Fruit fly (Drosophila melanogaster) whole organism, embryonic: ENCODE data around the gene CG32040.

Experiments used
- B-H1 ChIP-seq: fragments of 200-800 bp; sonication (Bioruptor generic); IDR thresholded peaks from 3 replicates; pipeline ENCODE4 v1.3.6; 2022; ENCODE audit warnings: missing biosample characterization, missing genetic modification characterization
- B-H2 ChIP-seq: fragments of 200-800 bp; sonication (Bioruptor generic); optimal IDR thresholded peaks from 2 replicates; lab custom pipeline; 2018; ENCODE audit warnings: missing biosample characterization, mild to moderate bottlenecking, missing genetic modification characterization
- BtbVII ChIP-seq: fragments of 200-800 bp; sonication (Bioruptor generic); optimal IDR thresholded peaks from 3 replicates; lab custom pipeline; 2017; ENCODE audit warnings: missing biosample characterization, mild to moderate bottlenecking, missing genetic modification characterization
- CG13424 ChIP-seq: fragments of 200-800 bp; sonication (Bioruptor generic); optimal IDR thresholded peaks from 2 replicates; lab custom pipeline; 2019; ENCODE audit warnings: missing biosample characterization, mild to moderate bottlenecking, missing genetic modification characterization, moderate library complexity
- CG15269 ChIP-seq: fragments of 200-800 bp; sonication (Bioruptor generic); optimal IDR thresholded peaks from 2 replicates; lab custom pipeline; 2018; ENCODE audit warnings: missing biosample characterization, mild to moderate bottlenecking, missing genetic modification characterization, moderate library complexity
- CG1647 ChIP-seq: fragments of 200-800 bp; sonication (Bioruptor generic); optimal IDR thresholded peaks from 3 replicates; lab custom pipeline; 2016; ENCODE audit warnings: missing biosample characterization, missing genetic modification characterization
- CG17186 ChIP-seq: fragments of 200-800 bp; sonication (Bioruptor generic); optimal IDR thresholded peaks from 3 replicates; lab custom pipeline; 2017; ENCODE audit warnings: missing biosample characterization, missing genetic modification reagents, missing genetic modification characterization
- CG17361 ChIP-seq: fragments of 200-800 bp; sonication (Bioruptor generic); IDR thresholded peaks from 3 replicates; pipeline ENCODE4 v1.3.6; 2022; ENCODE audit warnings: missing biosample characterization, missing genetic modification characterization
- CG2116 ChIP-seq: fragments of 200-800 bp; sonication (Bioruptor generic); optimal IDR thresholded peaks from 3 replicates; lab custom pipeline; 2018; ENCODE audit warnings: missing biosample characterization, mild to moderate bottlenecking, missing genetic modification characterization
- CG4360 ChIP-seq: fragments of 200-800 bp; sonication (Bioruptor generic); IDR thresholded peaks from 2 replicates; pipeline ENCODE4 v1.3.6; 2022; ENCODE audit warnings: missing biosample characterization, missing genetic modification characterization
- CG4707 ChIP-seq: fragments of 200-800 bp; sonication (Bioruptor generic); optimal IDR thresholded peaks from 2 replicates; lab custom pipeline; 2018; ENCODE audit warnings: missing biosample characterization, mild to moderate bottlenecking, missing genetic modification characterization, moderate library complexity
- CG6683 ChIP-seq: fragments of 200-800 bp; sonication (Bioruptor generic); optimal IDR thresholded peaks from 2 replicates; lab custom pipeline; 2017; ENCODE audit warnings: missing biosample characterization, mild to moderate bottlenecking, missing genetic modification characterization, missing genetic modification reagents
- CG6689 ChIP-seq: fragments of 200-800 bp; sonication (Bioruptor generic); IDR thresholded peaks from 2 replicates; pipeline ENCODE4 v1.3.6; 2022; ENCODE audit warnings: missing biosample characterization, missing genetic modification characterization
- CG6791 ChIP-seq: fragments of 200-800 bp; sonication (Bioruptor generic); IDR thresholded peaks from 3 replicates; pipeline ENCODE4 v1.3.6; 2022; ENCODE audit warnings: missing biosample characterization, missing genetic modification characterization; ENCODE audit not compliant: partially characterized antibody
- CG7372 ChIP-seq: fragments of 200-800 bp; sonication (Bioruptor generic); IDR thresholded peaks from 2 replicates; pipeline ENCODE4 v1.3.6; 2022; ENCODE audit warnings: missing biosample characterization, missing genetic modification characterization
- CG7839 ChIP-seq: fragments of 200-800 bp; sonication (Bioruptor generic); optimal IDR thresholded peaks from 3 replicates; lab custom pipeline; 2018; ENCODE audit warnings: missing biosample characterization, mild to moderate bottlenecking, missing genetic modification characterization, moderate library complexity
- CG8290 ChIP-seq, 3 experiments: fragments of 200-800 bp; sonication (Bioruptor generic); optimal IDR thresholded peaks; 2 replicates each; lab custom pipeline; 2016 to 2019; ENCODE audit warnings: missing biosample characterization in 3 of 3, missing genetic modification characterization in 3 of 3, mild to moderate bottlenecking in 2 of 3, moderate library complexity in 1 of 3
- Chrac-16 ChIP-seq: fragments of 200-800 bp; sonication (Bioruptor generic); optimal IDR thresholded peaks from 3 replicates; lab custom pipeline; 2016; ENCODE audit warnings: missing biosample characterization, missing genetic modification characterization
- D19A ChIP-seq: fragments of 200-800 bp; optimal IDR thresholded peaks from 3 replicates; lab custom pipeline; 2019; ENCODE audit warnings: missing biosample characterization, mild to moderate bottlenecking, missing genetic modification characterization, moderate library complexity
- ERR ChIP-seq: fragments of 200-800 bp; sonication (Bioruptor generic); optimal IDR thresholded peaks from 2 replicates; lab custom pipeline; 2016; ENCODE audit warnings: missing biosample characterization, missing genetic modification characterization
- H2.0 ChIP-seq: fragments of 200-800 bp; sonication (Bioruptor generic); IDR thresholded peaks from 2 replicates; pipeline ENCODE4 v1.3.6; 2022; ENCODE audit warnings: missing biosample characterization, missing genetic modification characterization
- HHEX ChIP-seq: fragments of 200-800 bp; sonication (Bioruptor generic); optimal IDR thresholded peaks from 3 replicates; lab custom pipeline; 2017; ENCODE audit warnings: missing biosample characterization, mild to moderate bottlenecking, missing genetic modification characterization, missing genetic modification reagents
- Hr51 ChIP-seq, 2 experiments: fragments of 200-800 bp; sonication (Bioruptor generic); optimal IDR thresholded peaks; 2 replicates in 1 of 2; 3 replicates in 1 of 2; lab custom pipeline; 2016 to 2018; ENCODE audit warnings: missing biosample characterization in 2 of 2, missing genetic modification characterization in 2 of 2, mild to moderate bottlenecking in 1 of 2, moderate library complexity in 1 of 2
- NfI ChIP-seq: fragments of 200-800 bp; sonication (Bioruptor generic); optimal IDR thresholded peaks from 3 replicates; lab custom pipeline; 2018; ENCODE audit warnings: missing biosample characterization, mild to moderate bottlenecking, missing genetic modification characterization, moderate library complexity
- Optix ChIP-seq: fragments of 200-800 bp; sonication (Bioruptor generic); IDR thresholded peaks from 3 replicates; pipeline ENCODE4 v1.3.6; 2022; ENCODE audit warnings: missing biosample characterization, missing genetic modification characterization
- PHDP ChIP-seq: fragments of 200-800 bp; sonication (Bioruptor generic); optimal IDR thresholded peaks from 3 replicates; lab custom pipeline; 2018; ENCODE audit warnings: missing biosample characterization, mild to moderate bottlenecking, missing genetic modification characterization, moderate library complexity
- ab ChIP-seq: fragments of 200-800 bp; sonication (Bioruptor generic); optimal IDR thresholded peaks from 2 replicates; lab custom pipeline; 2016; ENCODE audit warnings: missing biosample characterization, missing genetic modification characterization
- cad ChIP-seq: fragments of >200 bp; optimal IDR thresholded peaks from 2 replicates; lab custom pipeline; 2017; ENCODE audit warnings: missing biosample characterization, missing genetic modification characterization
- cas ChIP-seq: fragments of 200-800 bp; sonication (Bioruptor generic); IDR thresholded peaks from 2 replicates; pipeline ENCODE4 v1.3.6; 2022; ENCODE audit warnings: missing biosample characterization, missing genetic modification characterization
- ci ChIP-seq: fragments of 200-800 bp; sonication (Bioruptor generic); IDR thresholded peaks from 3 replicates; pipeline ENCODE4 v1.3.6; 2022; ENCODE audit warnings: missing biosample characterization, missing genetic modification characterization
- corto ChIP-seq: fragments of 200-800 bp; sonication (Bioruptor generic); optimal IDR thresholded peaks from 2 replicates; lab custom pipeline; 2016; ENCODE audit warnings: missing biosample characterization, mild to moderate bottlenecking, missing genetic modification characterization, moderate library complexity
- fd3F ChIP-seq: fragments of 200-800 bp; sonication (Bioruptor generic); optimal IDR thresholded peaks from 2 replicates; lab custom pipeline; 2018; ENCODE audit warnings: missing biosample characterization, mild to moderate bottlenecking, missing genetic modification characterization, moderate library complexity
- h ChIP-seq: fragments of >200 bp; optimal IDR thresholded peaks from 2 replicates; lab custom pipeline; 2017
- jigr1 ChIP-seq: fragments of 200-800 bp; sonication (Bioruptor generic); IDR thresholded peaks from 3 replicates; pipeline ENCODE4 v1.3.6; 2022; ENCODE audit warnings: missing biosample characterization, missing genetic modification characterization
- maf-S ChIP-seq: fragments of 200-800 bp; sonication (Bioruptor generic); optimal IDR thresholded peaks from 2 replicates; lab custom pipeline; 2016; ENCODE audit warnings: missing biosample characterization, missing genetic modification characterization
- nerfin-2 ChIP-seq: fragments of 200-800 bp; sonication (Bioruptor generic); IDR thresholded peaks from 2 replicates; pipeline ENCODE4 v1.3.6; 2022; ENCODE audit warnings: missing biosample characterization, missing genetic modification characterization; ENCODE audit not compliant: partially characterized antibody
- nmo ChIP-seq: fragments of 200-800 bp; sonication (Bioruptor generic); optimal IDR thresholded peaks from 2 replicates; lab custom pipeline; 2018; ENCODE audit warnings: missing biosample characterization, mild to moderate bottlenecking, missing genetic modification characterization, moderate library complexity
- phol ChIP-seq: fragments of 200-800 bp; sonication (Bioruptor generic); optimal IDR thresholded peaks from 3 replicates; lab custom pipeline; 2018; ENCODE audit warnings: missing biosample characterization, mild to moderate bottlenecking, missing genetic modification characterization, moderate library complexity
- pum ChIP-seq: fragments of 200-800 bp; sonication (Bioruptor generic); optimal IDR thresholded peaks from 2 replicates; lab custom pipeline; 2016; ENCODE audit warnings: missing biosample characterization, missing genetic modification characterization
- ranshi ChIP-seq: fragments of 200-800 bp; sonication (Bioruptor generic); IDR thresholded peaks from 2 replicates; pipeline ENCODE4 v1.3.6; 2022; ENCODE audit warnings: missing biosample characterization, missing genetic modification characterization
- sd ChIP-seq: fragments of 200-800 bp; sonication (Bioruptor generic); optimal IDR thresholded peaks from 3 replicates; lab custom pipeline; 2018; ENCODE audit warnings: missing biosample characterization, mild to moderate bottlenecking, missing genetic modification characterization, moderate library complexity
- sens ChIP-seq: fragments of 200-800 bp; sonication (Bioruptor generic); peaks from one replicate; lab custom pipeline; 2016; ENCODE audit warnings: missing biosample characterization, missing genetic modification characterization
- sisA ChIP-seq: fragments of 200-800 bp; sonication (Bioruptor generic); IDR thresholded peaks from 2 replicates; pipeline ENCODE4 v1.3.6; 2022; ENCODE audit warnings: missing biosample characterization, missing genetic modification characterization
- sna ChIP-seq: fragments of 200-800 bp; sonication (Bioruptor generic); IDR thresholded peaks from 2 replicates; pipeline ENCODE4 v1.3.6; 2022; ENCODE audit warnings: missing biosample characterization, missing genetic modification characterization; ENCODE audit not compliant: partially characterized antibody
- sug ChIP-seq: fragments of 200-800 bp; optimal IDR thresholded peaks from 2 replicates; lab custom pipeline; 2019; ENCODE audit warnings: missing biosample characterization, mild to moderate bottlenecking, missing genetic modification characterization, moderate library complexity
- unpg ChIP-seq: fragments of 200-800 bp; sonication (Bioruptor generic); optimal IDR thresholded peaks from 3 replicates; lab custom pipeline; 2018; ENCODE audit warnings: missing biosample characterization, mild to moderate bottlenecking, missing genetic modification characterization, moderate library complexity
- zfh1 ChIP-seq: fragments of 200-800 bp; sonication (Bioruptor generic); IDR thresholded peaks from 3 replicates; pipeline ENCODE4 v1.3.6; 2022; ENCODE audit warnings: missing biosample characterization, missing genetic modification characterization

The CG32040 gene

dm6 chr3L:9353733-9354132 lies at the start of gene CG32040:
Gene CG32040 (plus strand): TSS chr3L:9354033.
- TF ChIP-seq sna (GFP tag; lab: Robert Waterston, UW): no peak
- TF ChIP-seq CG6683 (GFP tag; lab: Kevin White, UChicago): no peak
- TF ChIP-seq nmo (GFP tag; lab: Kevin White, UChicago): no peak
- TF ChIP-seq phol (tag; lab: Kevin White, UChicago): no peak
- no peak for TF ChIP-seq BtbVII (GFP tag; lab: Kevin White, UChicago)
- no peak for TF ChIP-seq Optix (GFP tag; lab: Robert Waterston, UW)
- no peak for TF ChIP-seq B-H1 (GFP tag; lab: Robert Waterston, UW)
- TF ChIP-seq ab: no peak
- TF ChIP-seq pum (GFP tag; lab: Kevin White, UChicago): no peak
- no peak for TF ChIP-seq CG2116 (GFP tag; lab: Kevin White, UChicago)
- no peak for TF ChIP-seq corto (GFP tag; lab: Kevin White, UChicago)
- no peak for TF ChIP-seq zfh1 (GFP tag; lab: Robert Waterston, UW)
- TF ChIP-seq nerfin-2: no peak
- TF ChIP-seq, all 482 proteins: peak for 0

- TF ChIP-seq sens (peak; percentile 68), PHDP (tag; lab: Kevin White, UChicago) (peak; percentile 62), B-H2 (GFP tag; lab: Kevin White, UChicago) (peak; percentile 41), sd (peak; percentile 9), jigr1 (GFP tag; lab: Robert Waterston, UW) (no peak), CG15269 (tag; lab: Kevin White, UChicago) (peak; percentile 35), NfI (GFP tag; lab: Kevin White, UChicago) (peak; percentile 17), maf-S (no peak), sug (tag; lab: Kevin White, UChicago) (peak; percentile 6), fd3F (GFP tag; lab: Kevin White, UChicago) (peak; percentile 6), CG7839 (tag; lab: Kevin White, UChicago) (no peak), Hr51 (GFP tag; optimal IDR thresholded peaks at IDR 0.05; lab: Kevin White, UChicago) (peak in 1 of 2 experiments; percentile 36), CG8290 (GFP tag; optimal IDR thresholded peaks at IDR 0.05; lab: Kevin White, UChicago) (no peak), CG8290 (tag; optimal IDR thresholded peaks at IDR 0.05; lab: Kevin White, UChicago) (peak in 1 of 2 experiments; percentile 6), ci (GFP tag; lab: Robert Waterston, UW) (peak; percentile 28; the same call in 1 of the 3 replicates)
These were observed 49.4 kb upstream of the CG32040 start for dm6 chr3L:9304393-9304792.

- TF ChIP-seq cad (GFP tag; lab: Kevin White, UChicago) (no peak), cas (GFP tag; lab: Robert Waterston, UW) (no peak), h (no peak), unpg (peak; percentile 46), CG4707 (no peak), CG17361 (GFP tag; lab: Robert Waterston, UW) (no peak), CG17186 (no peak), Chrac-16 (peak; percentile 1), CG6689 (GFP tag; lab: Robert Waterston, UW) (no peak), ranshi (GFP tag; lab: Robert Waterston, UW) (peak; percentile 15; the same call in 1 of the 2 replicates), ERR (GFP tag; lab: Kevin White, UChicago) (no peak), BtbVII (GFP tag; lab: Kevin White, UChicago) (peak; percentile 13), Hr51 (GFP tag; optimal IDR thresholded peaks at IDR 0.05; lab: Kevin White, UChicago) (peak in 1 of 2 experiments; percentile 52), D19A (tag; lab: Kevin White, UChicago) (no peak), sisA (peak; percentile 11; the same call in 1 of the 2 replicates), CG1647 (GFP tag; lab: Kevin White, UChicago) (no peak), CG13424 (tag; lab: Kevin White, UChicago) (peak; percentile 30), CG6791 (GFP tag; lab: Robert Waterston, UW) (no peak), H2.0 (peak; percentile 29; the same call in 1 of the 2 replicates), CG4360 (no peak), HHEX (GFP tag; lab: Kevin White, UChicago) (peak; percentile 9), CG7372 (GFP tag; lab: Robert Waterston, UW) (peak; percentile 98)
These were observed 20.0 kb upstream of the CG32040 start, which contains the start of gene PGRP-LA for dm6 chr3L:9333745-9334382. Gene PGRP-LA (plus strand): TSS chr3L:9334332.
